Fruit fly (Drosophila melanogaster) whole organism, prepupa: ENCODE measurements around the gene dmrt11E.

Source experiments
- CG10631 ChIP-seq: fragments of 200-800 bp; sonication (Bioruptor generic); optimal IDR thresholded peaks from 2 replicates; lab custom pipeline; 2016; ENCODE audit warnings: missing biosample characterization, missing genetic modification characterization
- CG10669 ChIP-seq: fragments of 200-800 bp; sonication (Bioruptor generic); optimal IDR thresholded peaks from 3 replicates; lab custom pipeline; 2018; ENCODE audit warnings: missing biosample characterization, mild to moderate bottlenecking, missing genetic modification characterization, moderate library complexity
- CG11294 ChIP-seq: fragments of 200-800 bp; sonication (Bioruptor generic); IDR thresholded peaks from 2 replicates; pipeline ENCODE4 v1.3.6; 2022; ENCODE audit warnings: missing biosample characterization, missing genetic modification characterization
- CG11762 ChIP-seq: fragments of 200-800 bp; sonication (Bioruptor generic); optimal IDR thresholded peaks from 3 replicates; lab custom pipeline; 2016; ENCODE audit warnings: missing biosample characterization, missing genetic modification characterization; ENCODE audit not compliant: insufficient read depth
- CG11902 ChIP-seq: fragments of 200-800 bp; sonication (Bioruptor generic); optimal IDR thresholded peaks from 3 replicates; lab custom pipeline; 2016; ENCODE audit warnings: missing biosample characterization, missing genetic modification characterization
- CG15336 ChIP-seq: fragments of 200-800 bp; sonication (Bioruptor generic); IDR thresholded peaks from 2 replicates; pipeline ENCODE4 v1.3.6; 2022; ENCODE audit warnings: missing biosample characterization, missing genetic modification characterization
- CG1621 ChIP-seq: fragments of 200-800 bp; sonication (Bioruptor generic); optimal IDR thresholded peaks from 3 replicates; lab custom pipeline; 2018; ENCODE audit warnings: missing biosample characterization, mild to moderate bottlenecking, missing genetic modification characterization
- CG16779 ChIP-seq: fragments of 200-800 bp; sonication (Bioruptor generic); optimal IDR thresholded peaks from 3 replicates; lab custom pipeline; 2017; ENCODE audit warnings: missing biosample characterization, mild to moderate bottlenecking, missing genetic modification characterization
- CG3032 ChIP-seq: fragments of 200-800 bp; optimal IDR thresholded peaks from 2 replicates; lab custom pipeline; 2019; ENCODE audit warnings: missing biosample characterization, mild to moderate bottlenecking, missing genetic modification characterization, moderate library complexity
- CG32006 ChIP-seq: fragments of 200-800 bp; sonication (Bioruptor generic); optimal IDR thresholded peaks from 3 replicates; lab custom pipeline; 2017; ENCODE audit warnings: missing biosample characterization, mild to moderate bottlenecking, missing genetic modification characterization
- CG34406 ChIP-seq: fragments of 200-800 bp; sonication (Bioruptor generic); optimal IDR thresholded peaks from 3 replicates; lab custom pipeline; 2016; ENCODE audit warnings: missing biosample characterization, missing genetic modification characterization
- CG3919 ChIP-seq: fragments of 200-800 bp; sonication (Bioruptor generic); optimal IDR thresholded peaks from 3 replicates; lab custom pipeline; 2016; ENCODE audit warnings: missing biosample characterization, missing genetic modification characterization
- CG4318 ChIP-seq: fragments of 200-800 bp; sonication (Bioruptor generic); optimal IDR thresholded peaks from 3 replicates; lab custom pipeline; 2017; ENCODE audit warnings: missing biosample characterization, mild to moderate bottlenecking, missing genetic modification characterization
- CG6163 ChIP-seq: fragments of 200-800 bp; sonication (Bioruptor generic); IDR thresholded peaks from 3 replicates; pipeline ENCODE4 v1.3.6; 2022; ENCODE audit warnings: missing biosample characterization, missing genetic modification characterization
- CG6276 ChIP-seq: fragments of 200-800 bp; sonication (Bioruptor generic); optimal IDR thresholded peaks from 2 replicates; lab custom pipeline; 2017; ENCODE audit warnings: missing biosample characterization, mild to moderate bottlenecking, missing genetic modification characterization
- CG6792 ChIP-seq: fragments of 200-800 bp; sonication (Bioruptor generic); optimal IDR thresholded peaks from 3 replicates; lab custom pipeline; 2016; ENCODE audit warnings: missing biosample characterization, missing genetic modification characterization
- CG6808 ChIP-seq: fragments of 200-800 bp; sonication (Bioruptor generic); optimal IDR thresholded peaks from 3 replicates; lab custom pipeline; 2017; ENCODE audit warnings: missing biosample characterization, missing genetic modification characterization, mild to moderate bottlenecking, moderate library complexity, missing genetic modification reagents
- CG6854 ChIP-seq: fragments of 200-800 bp; sonication (Bioruptor generic); optimal IDR thresholded peaks from 2 replicates; lab custom pipeline; 2017; ENCODE audit warnings: missing biosample characterization, mild to moderate bottlenecking, missing genetic modification characterization
- CG7368 ChIP-seq: fragments of 200-800 bp; sonication (Bioruptor generic); optimal IDR thresholded peaks from 3 replicates; lab custom pipeline; 2016; ENCODE audit warnings: missing biosample characterization, missing genetic modification characterization
- CG8119 ChIP-seq: fragments of 200-800 bp; sonication (Bioruptor generic); IDR thresholded peaks from 3 replicates; pipeline ENCODE4 v1.3.6; 2022; ENCODE audit warnings: missing biosample characterization, missing genetic modification characterization
- CG8319 ChIP-seq: fragments of 200-800 bp; sonication (Bioruptor generic); optimal IDR thresholded peaks from 3 replicates; lab custom pipeline; 2016; ENCODE audit warnings: missing biosample characterization, missing genetic modification characterization
- CG8632 ChIP-seq: fragments of 200-800 bp; sonication (Bioruptor generic); optimal IDR thresholded peaks from 3 replicates; lab custom pipeline; 2016; ENCODE audit warnings: missing biosample characterization, missing genetic modification characterization
- CG9139 ChIP-seq: fragments of 200-800 bp; sonication (Bioruptor generic); optimal IDR thresholded peaks from 3 replicates; lab custom pipeline; 2017; ENCODE audit warnings: missing biosample characterization, mild to moderate bottlenecking, missing genetic modification characterization
- Eip75B ChIP-seq: fragments of 200-800 bp; sonication (Bioruptor generic); optimal IDR thresholded peaks from 3 replicates; lab custom pipeline; 2016; ENCODE audit warnings: missing biosample characterization, missing genetic modification characterization
- Eip78C ChIP-seq: fragments of 200-800 bp; sonication (Bioruptor generic); peaks from one replicate; lab custom pipeline; 2016; ENCODE audit warnings: missing biosample characterization, missing genetic modification characterization
- Eip93F ChIP-seq: fragments of 200-800 bp; sonication (Bioruptor generic); optimal IDR thresholded peaks from 2 replicates; lab custom pipeline; 2016; ENCODE audit warnings: missing biosample characterization, mild to moderate bottlenecking, missing genetic modification characterization
- Ets96B ChIP-seq: fragments of 200-800 bp; optimal IDR thresholded peaks from 2 replicates; lab custom pipeline; 2019; ENCODE audit warnings: missing biosample characterization, mild to moderate bottlenecking, missing genetic modification characterization, moderate library complexity
- Gug ChIP-seq: fragments of 200-800 bp; sonication (Bioruptor generic); IDR thresholded peaks from 2 replicates; pipeline ENCODE4 v1.3.6; 2022; ENCODE audit warnings: missing biosample characterization, missing genetic modification characterization
- Hr38 ChIP-seq: sonication (Bioruptor generic); optimal IDR thresholded peaks from 2 replicates; lab custom pipeline; 2016; ENCODE audit warnings: missing biosample characterization, missing genetic modification characterization
- Hr39 ChIP-seq: fragments of 200-800 bp; sonication (Bioruptor generic); optimal IDR thresholded peaks from 2 replicates; lab custom pipeline; 2016; ENCODE audit warnings: missing biosample characterization, missing genetic modification characterization
- Hr4 ChIP-seq: fragments of 200-800 bp; sonication (Bioruptor generic); optimal IDR thresholded peaks from 3 replicates; lab custom pipeline; 2016; ENCODE audit warnings: missing biosample characterization, missing genetic modification characterization
- Lpt ChIP-seq: fragments of 200-800 bp; sonication (Bioruptor generic); optimal IDR thresholded peaks from 3 replicates; lab custom pipeline; 2016; ENCODE audit warnings: missing biosample characterization, missing genetic modification characterization
- Met ChIP-seq: fragments of 200-800 bp; sonication (Bioruptor generic); optimal IDR thresholded peaks from 3 replicates; lab custom pipeline; 2016; ENCODE audit warnings: missing biosample characterization, missing genetic modification characterization
- OdsH ChIP-seq: fragments of 200-800 bp; sonication (Bioruptor generic); optimal IDR thresholded peaks from 3 replicates; lab custom pipeline; 2016; ENCODE audit warnings: missing biosample characterization, missing genetic modification characterization
- Smox ChIP-seq: fragments of 200-800 bp; sonication (Bioruptor generic); optimal IDR thresholded peaks from 3 replicates; lab custom pipeline; 2016; ENCODE audit warnings: missing biosample characterization, missing genetic modification characterization
- Sox15 ChIP-seq: fragments of 200-800 bp; sonication (Bioruptor generic); optimal IDR thresholded peaks from 3 replicates; lab custom pipeline; 2016; ENCODE audit warnings: missing biosample characterization, missing genetic modification characterization
- achi ChIP-seq: fragments of 200-800 bp; sonication (Bioruptor generic); optimal IDR thresholded peaks from 3 replicates; lab custom pipeline; 2016; ENCODE audit warnings: missing biosample characterization, missing genetic modification characterization
- acj6 ChIP-seq: fragments of 200-800 bp; sonication (Bioruptor generic); optimal IDR thresholded peaks from 3 replicates; lab custom pipeline; 2016; ENCODE audit warnings: missing biosample characterization, missing genetic modification characterization
- cyc ChIP-seq: fragments of 200-800 bp; sonication (Bioruptor generic); optimal IDR thresholded peaks from 3 replicates; lab custom pipeline; 2016; ENCODE audit warnings: missing biosample characterization, missing genetic modification characterization
- dac ChIP-seq: fragments of 200-800 bp; sonication (Bioruptor generic); optimal IDR thresholded peaks from 2 replicates; lab custom pipeline; 2017; ENCODE audit warnings: missing biosample characterization, mild to moderate bottlenecking, missing genetic modification characterization
- dsx ChIP-seq: fragments of 200-800 bp; optimal IDR thresholded peaks from 3 replicates; lab custom pipeline; 2019; ENCODE audit warnings: missing biosample characterization, mild to moderate bottlenecking, missing genetic modification characterization, moderate library complexity; ENCODE audit not compliant: poor library complexity, severe bottlenecking
- eg ChIP-seq: fragments of 200-800 bp; sonication (Bioruptor generic); IDR thresholded peaks from 3 replicates; pipeline ENCODE4 v1.3.6; 2022; ENCODE audit warnings: missing biosample characterization, missing genetic modification characterization
- esn ChIP-seq: fragments of 200-800 bp; sonication (Bioruptor generic); optimal IDR thresholded peaks from 2 replicates; lab custom pipeline; 2016; ENCODE audit warnings: missing biosample characterization, mild to moderate bottlenecking, missing genetic modification characterization, moderate library complexity
- fd59A ChIP-seq: fragments of 200-800 bp; sonication (Bioruptor generic); optimal IDR thresholded peaks from 2 replicates; lab custom pipeline; 2017; ENCODE audit warnings: missing biosample characterization, mild to moderate bottlenecking, missing genetic modification characterization, missing genetic modification reagents
- fkh ChIP-seq: fragments of 200-800 bp; sonication (Bioruptor generic); optimal IDR thresholded peaks from 3 replicates; lab custom pipeline; 2017; ENCODE audit warnings: missing biosample characterization, mild to moderate bottlenecking, missing genetic modification characterization, moderate library complexity
- lz ChIP-seq: fragments of 200-800 bp; sonication (Bioruptor generic); optimal IDR thresholded peaks from 3 replicates; lab custom pipeline; 2016; ENCODE audit warnings: missing biosample characterization, missing genetic modification characterization
- net ChIP-seq: fragments of 200-800 bp; sonication (Bioruptor generic); optimal IDR thresholded peaks from 3 replicates; lab custom pipeline; 2016; ENCODE audit warnings: missing biosample characterization, missing genetic modification characterization
- pdm3 ChIP-seq: fragments of 200-800 bp; sonication (Bioruptor generic); optimal IDR thresholded peaks from 3 replicates; lab custom pipeline; 2016; ENCODE audit warnings: missing biosample characterization, missing genetic modification characterization
- salr ChIP-seq, 2 experiments: fragments of 200-800 bp; sonication (Bioruptor generic); optimal IDR thresholded peaks; 3 replicates each; lab custom pipeline; 2016 to 2018; ENCODE audit warnings: missing biosample characterization in 2 of 2, missing genetic modification characterization in 2 of 2, mild to moderate bottlenecking in 1 of 2
- spab ChIP-seq: fragments of 200-800 bp; sonication (Bioruptor generic); optimal IDR thresholded peaks from 2 replicates; lab custom pipeline; 2017; ENCODE audit warnings: missing biosample characterization, mild to moderate bottlenecking, missing genetic modification characterization, missing genetic modification reagents
- ss ChIP-seq, 2 experiments: fragments of 200-800 bp; sonication (Bioruptor generic); optimal IDR thresholded peaks; 2 replicates in 1 of 2; 3 replicates in 1 of 2; lab custom pipeline; 2017 to 2018; ENCODE audit warnings: mild to moderate bottlenecking in 2 of 2, missing biosample characterization in 2 of 2, missing genetic modification characterization in 2 of 2, moderate library complexity in 1 of 2
- svp ChIP-seq: fragments of 200-800 bp; sonication (Bioruptor generic); peaks from one replicate; lab custom pipeline; 2016; ENCODE audit warnings: missing biosample characterization, missing genetic modification characterization
- vri ChIP-seq: fragments of 200-800 bp; sonication (Bioruptor generic); optimal IDR thresholded peaks from 3 replicates; lab custom pipeline; 2016; ENCODE audit warnings: missing biosample characterization, mild to moderate bottlenecking, missing genetic modification characterization

Gene dmrt11E

dm6 chrX:13368149-13368548, at the start of gene dmrt11E:
Gene dmrt11E, plus strand, starts transcription at chrX:13368191.
- no peak for TF ChIP-seq fkh (GFP tag; lab: Kevin White, UChicago)
- TF ChIP-seq CG9139 (GFP tag; lab: Kevin White, UChicago) = no peak
- TF ChIP-seq acj6 = peak; percentile 27
- TF ChIP-seq CG8632 = no peak
- no peak for TF ChIP-seq Sox15
- TF ChIP-seq Hr4 (GFP tag; lab: Kevin White, UChicago) = no peak
- TF ChIP-seq dac (GFP tag; lab: Kevin White, UChicago) = no peak
- TF ChIP-seq Eip78C (GFP tag; lab: Kevin White, UChicago) = peak; percentile 70
- peak; percentile 42 for TF ChIP-seq CG6808 (GFP tag; lab: Kevin White, UChicago)
- TF ChIP-seq Met (GFP tag; lab: Kevin White, UChicago) = no peak
- TF ChIP-seq pdm3 = peak; percentile 22
- peak; percentile 33 for TF ChIP-seq OdsH (GFP tag; lab: Kevin White, UChicago)
- no peak for TF ChIP-seq vri
- no peak for TF ChIP-seq CG8319
- no peak for TF ChIP-seq CG11762 (GFP tag; lab: Kevin White, UChicago)
- peak; percentile 21 for TF ChIP-seq CG34406 (GFP tag; lab: Kevin White, UChicago)
- no peak for TF ChIP-seq CG6854 (GFP tag; lab: Kevin White, UChicago)
- 0 out of 3 replicates have a peak, but pooled peaks have one; percentile 54 for TF ChIP-seq eg (GFP tag; lab: Robert Waterston, UW)
- no peak for TF ChIP-seq CG7368 (GFP tag; lab: Kevin White, UChicago)
- peak; percentile 24 for TF ChIP-seq CG1621
- no peak for TF ChIP-seq net (GFP tag; lab: Kevin White, UChicago)
- TF ChIP-seq cyc (GFP tag; lab: Kevin White, UChicago) = no peak
- peak; percentile 41 to 46 for TF ChIP-seq ss (GFP tag; optimal IDR thresholded peaks at IDR 0.05; lab: Kevin White, UChicago)
- peak; percentile 41; the same call in 1 of the 2 replicates for TF ChIP-seq Gug (GFP tag; lab: Robert Waterston, UW)
- no peak for TF ChIP-seq Smox (GFP tag; lab: Kevin White, UChicago)
- TF ChIP-seq Hr38 (GFP tag; lab: Kevin White, UChicago) = no peak
- no peak for TF ChIP-seq salr (GFP tag; optimal IDR thresholded peaks at IDR 0.05; lab: Kevin White, UChicago)
- TF ChIP-seq CG10631 = peak; percentile 63
- no peak for TF ChIP-seq CG11294 (GFP tag; lab: Robert Waterston, UW)
- TF ChIP-seq CG6163 (GFP tag; lab: Robert Waterston, UW) = peak; percentile 61
- no peak for TF ChIP-seq esn (GFP tag; lab: Kevin White, UChicago)
- no peak for TF ChIP-seq CG4318
- TF ChIP-seq Ets96B = peak; percentile 60
- TF ChIP-seq Eip75B (GFP tag; lab: Kevin White, UChicago) = no peak
- TF ChIP-seq CG3919 (GFP tag; lab: Kevin White, UChicago) = peak; percentile 31
- TF ChIP-seq Eip93F (GFP tag; lab: Kevin White, UChicago) = no peak
- TF ChIP-seq CG3032 (tag; lab: Kevin White, UChicago) = peak; percentile 55
- TF ChIP-seq CG8119 (GFP tag; lab: Robert Waterston, UW) = 0 out of 3 replicates have a peak, but pooled peaks have one; percentile 33
- TF ChIP-seq CG32006 (GFP tag; lab: Kevin White, UChicago) = peak; percentile 21
- TF ChIP-seq spab (GFP tag; lab: Kevin White, UChicago) = peak; percentile 36
- no peak for TF ChIP-seq CG11902 (GFP tag; lab: Kevin White, UChicago)
- TF ChIP-seq achi (GFP tag; lab: Kevin White, UChicago) = peak; percentile 31
- peak; percentile 14 for TF ChIP-seq Lpt (GFP tag; lab: Kevin White, UChicago)
- no peak for TF ChIP-seq CG6276 (GFP tag; lab: Kevin White, UChicago)
- no peak for TF ChIP-seq Hr39 (GFP tag; lab: Kevin White, UChicago)
- TF ChIP-seq CG15336 (GFP tag; lab: Robert Waterston, UW) = peak; percentile 66
- TF ChIP-seq CG10669 (GFP tag; lab: Kevin White, UChicago) = peak; percentile 49
- peak; percentile 64 for TF ChIP-seq dsx (GFP tag; lab: Kevin White, UChicago)
- peak; percentile 20 for TF ChIP-seq fd59A (GFP tag; lab: Kevin White, UChicago)
- no peak for TF ChIP-seq CG6792 (GFP tag; lab: Kevin White, UChicago)
- no peak for TF ChIP-seq lz (GFP tag; lab: Kevin White, UChicago)
- TF ChIP-seq CG16779 (tag; lab: Kevin White, UChicago) = no peak
- TF ChIP-seq svp (GFP tag; lab: Kevin White, UChicago) = no peak
